Worm (Caenorhabditis elegans) whole organism, mixed stage, embryonic: ENCODE results near the gene srh-33.

Experiments
- blmp-1 ChIP-seq: fragments of 150-350 bp; optimal IDR thresholded peaks from 2 replicates; lab custom pipeline; 2014; ENCODE audit warnings: missing biosample characterization, missing genetic modification characterization
- ceh-39 ChIP-seq: fragments of 150-350 bp; optimal IDR thresholded peaks from 2 replicates; lab custom pipeline; 2014; ENCODE audit warnings: missing biosample characterization, missing genetic modification characterization
- ces-1 ChIP-seq: fragments of 150-350 bp; optimal IDR thresholded peaks from 2 replicates; lab custom pipeline; 2014; ENCODE audit warnings: missing biosample characterization, missing genetic modification reagents, missing genetic modification characterization
- cnd-1 ChIP-seq: fragments of 200-800 bp; sonication (Bioruptor generic); optimal IDR thresholded peaks from 2 replicates; lab custom pipeline; 2018; ENCODE audit warnings: mild to moderate bottlenecking, missing genetic modification characterization, missing compliant biosample characterization
- drap-1 ChIP-seq: fragments of 200-800 bp; sonication (Bioruptor generic); optimal IDR thresholded peaks from 3 replicates; lab custom pipeline; 2018; ENCODE audit warnings: mild to moderate bottlenecking, missing genetic modification characterization, missing compliant biosample characterization
- elt-1 ChIP-seq: sonication (generic microtip); optimal IDR thresholded peaks from 2 replicates; lab custom pipeline; 2017; ENCODE audit warnings: missing genetic modification characterization, mild to moderate bottlenecking, missing compliant biosample characterization, antibody characterized with exemption, moderate library complexity, borderline replicate concordance; ENCODE audit not compliant: insufficient read depth
- elt-3 ChIP-seq: fragments of 150-350 bp; optimal IDR thresholded peaks from 2 replicates; lab custom pipeline; 2014; ENCODE audit warnings: missing biosample characterization, missing genetic modification characterization
- flh-1 ChIP-seq: fragments of 200-800 bp; sonication (Bioruptor generic); optimal IDR thresholded peaks from 2 replicates; lab custom pipeline; 2018; ENCODE audit warnings: mild to moderate bottlenecking, missing genetic modification characterization, moderate library complexity, missing compliant biosample characterization
- lin-13 ChIP-seq: fragments of 150-350 bp; optimal IDR thresholded peaks from 2 replicates; lab custom pipeline; 2014; ENCODE audit warnings: missing biosample characterization, missing genetic modification characterization
- lin-32 ChIP-seq: fragments of 200-800 bp; sonication (Bioruptor generic); optimal IDR thresholded peaks from 2 replicates; lab custom pipeline; 2018; ENCODE audit warnings: mild to moderate bottlenecking, missing genetic modification characterization, missing compliant biosample characterization
- lsy-2 ChIP-seq: fragments of 150-350 bp; optimal IDR thresholded peaks from 2 replicates; lab custom pipeline; 2014; ENCODE audit warnings: missing biosample characterization, missing genetic modification characterization
- mls-2 ChIP-seq: sonication (generic microtip); optimal IDR thresholded peaks from 2 replicates; lab custom pipeline; 2016; ENCODE audit warnings: mild to moderate bottlenecking, missing genetic modification characterization, moderate library complexity, missing compliant biosample characterization
- nhr-2 ChIP-seq: fragments of 150-350 bp; optimal IDR thresholded peaks from 2 replicates; lab custom pipeline; 2014; ENCODE audit warnings: missing biosample characterization, missing genetic modification characterization
- nhr-28 ChIP-seq: fragments of 150-350 bp; optimal IDR thresholded peaks from 2 replicates; lab custom pipeline; 2014; ENCODE audit warnings: missing biosample characterization, missing genetic modification characterization
- pha-4 ChIP-seq: fragments of 150-350 bp; optimal IDR thresholded peaks from 2 replicates; lab custom pipeline; 2018; ENCODE audit warnings: missing biosample characterization, missing genetic modification reagents, missing genetic modification characterization
- sem-2 ChIP-seq: fragments of 200-800 bp; sonication (Bioruptor generic); optimal IDR thresholded peaks from 2 replicates; lab custom pipeline; 2018; ENCODE audit warnings: mild to moderate bottlenecking, missing genetic modification characterization, missing compliant biosample characterization
- sptf-1 ChIP-seq: sonication (generic microtip); optimal IDR thresholded peaks from 2 replicates; lab custom pipeline; 2017; ENCODE audit warnings: mild to moderate bottlenecking, missing genetic modification characterization, moderate library complexity, missing compliant biosample characterization
- unc-39 ChIP-seq: fragments of 150-350 bp; optimal IDR thresholded peaks from 2 replicates; lab custom pipeline; 2014; ENCODE audit warnings: missing biosample characterization, missing genetic modification characterization
- ztf-11 ChIP-seq: fragments of 150-350 bp; optimal IDR thresholded peaks from 2 replicates; lab custom pipeline; 2014; ENCODE audit warnings: missing biosample characterization, missing genetic modification characterization

The srh-33 gene

ce11 chrV:392199-392678 is 50.9 kb downstream of the srh-33 start, which contains the start of gene nhr-254:
nhr-254 (plus strand) TSS chrV:392628.
- TF ChIP-seq blmp-1 (tag; lab: Kevin White, UChicago) (no peak), unc-39 (no peak), nhr-28 (no peak), sptf-1 (no peak), elt-3 (tag; lab: Kevin White, UChicago) (no peak), lin-32 (GFP tag; lab: Kevin White, UChicago) (no peak), cnd-1 (tag; lab: Kevin White, UChicago) (no peak), lin-13 (tag; lab: Kevin White, UChicago) (no peak), flh-1 (GFP tag; lab: Kevin White, UChicago) (no peak), mls-2 (no peak), ztf-11 (tag; lab: Kevin White, UChicago) (no peak), nhr-2 (tag; lab: Kevin White, UChicago) (no peak), ces-1 (GFP tag; lab: Kevin White, UChicago) (no peak), elt-1 (no peak), pha-4 (tag; lab: Kevin White, UChicago) (no peak), ceh-39 (no peak), sem-2 (GFP tag; lab: Kevin White, UChicago) (no peak), drap-1 (no peak), lsy-2 (tag; lab: Kevin White, UChicago) (no peak)
